Fruit fly (Drosophila melanogaster) whole organism, prepupa: ENCODE results near the gene yata.

Source experiments
- Blimp-1 ChIP-seq: fragments of 200-800 bp; sonication (Bioruptor generic); optimal IDR thresholded peaks from 3 replicates; lab custom pipeline; 2017; ENCODE audit warnings: missing biosample characterization, missing genetic modification characterization, mild to moderate bottlenecking, moderate library complexity, missing genetic modification reagents
- CG10631 ChIP-seq: fragments of 200-800 bp; sonication (Bioruptor generic); optimal IDR thresholded peaks from 2 replicates; lab custom pipeline; 2016; ENCODE audit warnings: missing biosample characterization, missing genetic modification characterization
- CG11294 ChIP-seq: fragments of 200-800 bp; sonication (Bioruptor generic); IDR thresholded peaks from 2 replicates; pipeline ENCODE4 v1.3.6; 2022; ENCODE audit warnings: missing biosample characterization, missing genetic modification characterization
- CG11902 ChIP-seq: fragments of 200-800 bp; sonication (Bioruptor generic); optimal IDR thresholded peaks from 3 replicates; lab custom pipeline; 2016; ENCODE audit warnings: missing biosample characterization, missing genetic modification characterization
- CG1621 ChIP-seq: fragments of 200-800 bp; sonication (Bioruptor generic); optimal IDR thresholded peaks from 3 replicates; lab custom pipeline; 2018; ENCODE audit warnings: missing biosample characterization, mild to moderate bottlenecking, missing genetic modification characterization
- CG3032 ChIP-seq: fragments of 200-800 bp; optimal IDR thresholded peaks from 2 replicates; lab custom pipeline; 2019; ENCODE audit warnings: missing biosample characterization, mild to moderate bottlenecking, missing genetic modification characterization, moderate library complexity
- CG31627 ChIP-seq: fragments of 200-800 bp; sonication (Bioruptor generic); optimal IDR thresholded peaks from 3 replicates; lab custom pipeline; 2016; ENCODE audit warnings: missing biosample characterization, missing genetic modification characterization
- CG32006 ChIP-seq: fragments of 200-800 bp; sonication (Bioruptor generic); optimal IDR thresholded peaks from 3 replicates; lab custom pipeline; 2017; ENCODE audit warnings: missing biosample characterization, mild to moderate bottlenecking, missing genetic modification characterization
- CG34406 ChIP-seq: fragments of 200-800 bp; sonication (Bioruptor generic); optimal IDR thresholded peaks from 3 replicates; lab custom pipeline; 2016; ENCODE audit warnings: missing biosample characterization, missing genetic modification characterization
- CG3919 ChIP-seq: fragments of 200-800 bp; sonication (Bioruptor generic); optimal IDR thresholded peaks from 3 replicates; lab custom pipeline; 2016; ENCODE audit warnings: missing biosample characterization, missing genetic modification characterization
- CG4318 ChIP-seq: fragments of 200-800 bp; sonication (Bioruptor generic); optimal IDR thresholded peaks from 3 replicates; lab custom pipeline; 2017; ENCODE audit warnings: missing biosample characterization, mild to moderate bottlenecking, missing genetic modification characterization
- CG6163 ChIP-seq: fragments of 200-800 bp; sonication (Bioruptor generic); IDR thresholded peaks from 3 replicates; pipeline ENCODE4 v1.3.6; 2022; ENCODE audit warnings: missing biosample characterization, missing genetic modification characterization
- CG6792 ChIP-seq: fragments of 200-800 bp; sonication (Bioruptor generic); optimal IDR thresholded peaks from 3 replicates; lab custom pipeline; 2016; ENCODE audit warnings: missing biosample characterization, missing genetic modification characterization
- CG6808 ChIP-seq: fragments of 200-800 bp; sonication (Bioruptor generic); optimal IDR thresholded peaks from 3 replicates; lab custom pipeline; 2017; ENCODE audit warnings: missing biosample characterization, missing genetic modification characterization, mild to moderate bottlenecking, moderate library complexity, missing genetic modification reagents
- CG6854 ChIP-seq: fragments of 200-800 bp; sonication (Bioruptor generic); optimal IDR thresholded peaks from 2 replicates; lab custom pipeline; 2017; ENCODE audit warnings: missing biosample characterization, mild to moderate bottlenecking, missing genetic modification characterization
- CG8119 ChIP-seq: fragments of 200-800 bp; sonication (Bioruptor generic); IDR thresholded peaks from 3 replicates; pipeline ENCODE4 v1.3.6; 2022; ENCODE audit warnings: missing biosample characterization, missing genetic modification characterization
- CG8319 ChIP-seq: fragments of 200-800 bp; sonication (Bioruptor generic); optimal IDR thresholded peaks from 3 replicates; lab custom pipeline; 2016; ENCODE audit warnings: missing biosample characterization, missing genetic modification characterization
- CG9139 ChIP-seq: fragments of 200-800 bp; sonication (Bioruptor generic); optimal IDR thresholded peaks from 3 replicates; lab custom pipeline; 2017; ENCODE audit warnings: missing biosample characterization, mild to moderate bottlenecking, missing genetic modification characterization
- Eip75B ChIP-seq: fragments of 200-800 bp; sonication (Bioruptor generic); optimal IDR thresholded peaks from 3 replicates; lab custom pipeline; 2016; ENCODE audit warnings: missing biosample characterization, missing genetic modification characterization
- Eip78C ChIP-seq: fragments of 200-800 bp; sonication (Bioruptor generic); peaks from one replicate; lab custom pipeline; 2016; ENCODE audit warnings: missing biosample characterization, missing genetic modification characterization
- Eip93F ChIP-seq: fragments of 200-800 bp; sonication (Bioruptor generic); optimal IDR thresholded peaks from 2 replicates; lab custom pipeline; 2016; ENCODE audit warnings: missing biosample characterization, mild to moderate bottlenecking, missing genetic modification characterization
- Ets21C ChIP-seq: fragments of 200-800 bp; sonication (Bioruptor generic); optimal IDR thresholded peaks from 3 replicates; lab custom pipeline; 2016; ENCODE audit warnings: missing biosample characterization, missing genetic modification characterization
- Ets96B ChIP-seq: fragments of 200-800 bp; optimal IDR thresholded peaks from 2 replicates; lab custom pipeline; 2019; ENCODE audit warnings: missing biosample characterization, mild to moderate bottlenecking, missing genetic modification characterization, moderate library complexity
- Hr39 ChIP-seq: fragments of 200-800 bp; sonication (Bioruptor generic); optimal IDR thresholded peaks from 2 replicates; lab custom pipeline; 2016; ENCODE audit warnings: missing biosample characterization, missing genetic modification characterization
- Hr4 ChIP-seq: fragments of 200-800 bp; sonication (Bioruptor generic); optimal IDR thresholded peaks from 3 replicates; lab custom pipeline; 2016; ENCODE audit warnings: missing biosample characterization, missing genetic modification characterization
- Met ChIP-seq: fragments of 200-800 bp; sonication (Bioruptor generic); optimal IDR thresholded peaks from 3 replicates; lab custom pipeline; 2016; ENCODE audit warnings: missing biosample characterization, missing genetic modification characterization
- OdsH ChIP-seq: fragments of 200-800 bp; sonication (Bioruptor generic); optimal IDR thresholded peaks from 3 replicates; lab custom pipeline; 2016; ENCODE audit warnings: missing biosample characterization, missing genetic modification characterization
- Smox ChIP-seq: fragments of 200-800 bp; sonication (Bioruptor generic); optimal IDR thresholded peaks from 3 replicates; lab custom pipeline; 2016; ENCODE audit warnings: missing biosample characterization, missing genetic modification characterization
- Sox102F ChIP-seq: fragments of 200-800 bp; sonication (Bioruptor generic); optimal IDR thresholded peaks from 2 replicates; lab custom pipeline; 2016; ENCODE audit warnings: missing biosample characterization, mild to moderate bottlenecking, missing genetic modification characterization
- Sox14 ChIP-seq: fragments of 200-800 bp; sonication (Bioruptor generic); optimal IDR thresholded peaks from 3 replicates; lab custom pipeline; 2016; ENCODE audit warnings: missing biosample characterization, missing genetic modification characterization
- Sox15 ChIP-seq: fragments of 200-800 bp; sonication (Bioruptor generic); optimal IDR thresholded peaks from 3 replicates; lab custom pipeline; 2016; ENCODE audit warnings: missing biosample characterization, missing genetic modification characterization
- acj6 ChIP-seq: fragments of 200-800 bp; sonication (Bioruptor generic); optimal IDR thresholded peaks from 3 replicates; lab custom pipeline; 2016; ENCODE audit warnings: missing biosample characterization, missing genetic modification characterization
- cyc ChIP-seq: fragments of 200-800 bp; sonication (Bioruptor generic); optimal IDR thresholded peaks from 3 replicates; lab custom pipeline; 2016; ENCODE audit warnings: missing biosample characterization, missing genetic modification characterization
- dac ChIP-seq: fragments of 200-800 bp; sonication (Bioruptor generic); optimal IDR thresholded peaks from 2 replicates; lab custom pipeline; 2017; ENCODE audit warnings: missing biosample characterization, mild to moderate bottlenecking, missing genetic modification characterization
- dsx ChIP-seq: fragments of 200-800 bp; optimal IDR thresholded peaks from 3 replicates; lab custom pipeline; 2019; ENCODE audit warnings: missing biosample characterization, mild to moderate bottlenecking, missing genetic modification characterization, moderate library complexity; ENCODE audit not compliant: poor library complexity, severe bottlenecking
- fd59A ChIP-seq: fragments of 200-800 bp; sonication (Bioruptor generic); optimal IDR thresholded peaks from 2 replicates; lab custom pipeline; 2017; ENCODE audit warnings: missing biosample characterization, mild to moderate bottlenecking, missing genetic modification characterization, missing genetic modification reagents
- fd85E ChIP-seq: fragments of 200-800 bp; sonication (Bioruptor generic); optimal IDR thresholded peaks from 3 replicates; lab custom pipeline; 2016; ENCODE audit warnings: missing biosample characterization, missing genetic modification characterization
- fkh ChIP-seq: fragments of 200-800 bp; sonication (Bioruptor generic); optimal IDR thresholded peaks from 3 replicates; lab custom pipeline; 2017; ENCODE audit warnings: missing biosample characterization, mild to moderate bottlenecking, missing genetic modification characterization, moderate library complexity
- lz ChIP-seq: fragments of 200-800 bp; sonication (Bioruptor generic); optimal IDR thresholded peaks from 3 replicates; lab custom pipeline; 2016; ENCODE audit warnings: missing biosample characterization, missing genetic modification characterization
- net ChIP-seq: fragments of 200-800 bp; sonication (Bioruptor generic); optimal IDR thresholded peaks from 3 replicates; lab custom pipeline; 2016; ENCODE audit warnings: missing biosample characterization, missing genetic modification characterization
- pdm3 ChIP-seq: fragments of 200-800 bp; sonication (Bioruptor generic); optimal IDR thresholded peaks from 3 replicates; lab custom pipeline; 2016; ENCODE audit warnings: missing biosample characterization, missing genetic modification characterization
- salr ChIP-seq, 2 experiments: fragments of 200-800 bp; sonication (Bioruptor generic); optimal IDR thresholded peaks; 3 replicates each; lab custom pipeline; 2016 to 2018; ENCODE audit warnings: missing biosample characterization in 2 of 2, missing genetic modification characterization in 2 of 2, mild to moderate bottlenecking in 1 of 2
- spab ChIP-seq: fragments of 200-800 bp; sonication (Bioruptor generic); optimal IDR thresholded peaks from 2 replicates; lab custom pipeline; 2017; ENCODE audit warnings: missing biosample characterization, mild to moderate bottlenecking, missing genetic modification characterization, missing genetic modification reagents
- ss ChIP-seq, 2 experiments: fragments of 200-800 bp; sonication (Bioruptor generic); optimal IDR thresholded peaks; 2 replicates in 1 of 2; 3 replicates in 1 of 2; lab custom pipeline; 2017 to 2018; ENCODE audit warnings: mild to moderate bottlenecking in 2 of 2, missing biosample characterization in 2 of 2, missing genetic modification characterization in 2 of 2, moderate library complexity in 1 of 2
- svp ChIP-seq: fragments of 200-800 bp; sonication (Bioruptor generic); peaks from one replicate; lab custom pipeline; 2016; ENCODE audit warnings: missing biosample characterization, missing genetic modification characterization
- topi ChIP-seq: fragments of 200-800 bp; sonication (Bioruptor generic); optimal IDR thresholded peaks from 3 replicates; lab custom pipeline; 2016; ENCODE audit warnings: missing biosample characterization, missing genetic modification characterization
- vri ChIP-seq: fragments of 200-800 bp; sonication (Bioruptor generic); optimal IDR thresholded peaks from 3 replicates; lab custom pipeline; 2016; ENCODE audit warnings: missing biosample characterization, mild to moderate bottlenecking, missing genetic modification characterization

Gene yata

DNA sequence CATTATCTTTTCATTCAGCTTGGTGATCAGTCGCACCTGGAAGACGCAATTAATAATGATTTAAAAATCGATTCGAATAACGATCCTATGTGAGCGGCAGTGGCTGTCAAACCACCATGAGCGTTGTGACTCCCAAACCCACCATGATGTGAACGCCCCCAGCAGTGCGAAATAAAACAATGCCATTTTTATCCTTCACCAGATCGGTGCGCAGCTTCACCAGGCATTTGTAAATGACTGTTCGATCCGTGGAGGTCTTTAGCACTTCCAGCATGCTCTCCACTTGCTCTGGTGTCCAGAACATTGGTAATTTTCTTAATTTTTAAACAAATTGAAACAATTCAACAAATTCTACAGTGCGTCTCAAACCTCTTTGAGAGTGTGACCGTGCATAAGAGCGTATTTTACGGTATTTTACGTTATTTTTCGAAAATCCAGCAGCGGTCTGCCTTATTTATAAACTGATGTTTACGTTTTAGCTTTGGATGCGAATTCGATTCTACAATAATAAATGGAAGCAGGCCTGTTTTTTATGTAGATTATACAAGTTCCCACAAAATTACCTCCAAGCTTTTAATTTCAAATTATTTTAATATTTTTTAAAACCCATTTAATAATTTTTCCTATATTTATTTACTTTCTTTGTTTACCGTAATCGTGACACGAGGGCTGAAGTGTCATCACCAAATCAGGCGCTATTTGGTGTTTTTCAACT lies 50.1 kb downstream of the yata start, which contains the start of the genes Rnb and Drice (continued):
- TF ChIP-seq CG6854, result no peak
- no peak for TF ChIP-seq fd85E (GFP tag; lab: Kevin White, UChicago)
- no peak for TF ChIP-seq Sox15 (GFP tag; lab: Kevin White, UChicago)
- TF ChIP-seq Eip93F (GFP tag; lab: Kevin White, UChicago), result no peak
- no peak for TF ChIP-seq CG32006 (GFP tag; lab: Kevin White, UChicago)
- no peak for TF ChIP-seq OdsH (GFP tag; lab: Kevin White, UChicago)
- TF ChIP-seq CG31627 (GFP tag; lab: Kevin White, UChicago), result peak; percentile 32
- TF ChIP-seq Smox, result peak; percentile 53
- no peak for TF ChIP-seq Ets21C (GFP tag; lab: Kevin White, UChicago)
- TF ChIP-seq spab, result no peak
- peak; percentile 46 for TF ChIP-seq CG3032 (tag; lab: Kevin White, UChicago)
- TF ChIP-seq Sox14 (GFP tag; lab: Kevin White, UChicago), result peak; percentile 88
- peak; percentile 37 for TF ChIP-seq topi (GFP tag; lab: Kevin White, UChicago)
- no peak for TF ChIP-seq CG4318 (GFP tag; lab: Kevin White, UChicago)
- TF ChIP-seq Met (GFP tag; lab: Kevin White, UChicago), result no peak
- TF ChIP-seq lz, result peak; percentile 48
- no peak for TF ChIP-seq fd59A
- no peak for TF ChIP-seq CG11294 (GFP tag; lab: Robert Waterston, UW)
- no peak for TF ChIP-seq CG6808 (GFP tag; lab: Kevin White, UChicago)
- no peak for TF ChIP-seq CG6792 (GFP tag; lab: Kevin White, UChicago)
- TF ChIP-seq CG3919 (GFP tag; lab: Kevin White, UChicago), result no peak
- peak; percentile 8 for TF ChIP-seq CG34406 (GFP tag; lab: Kevin White, UChicago)
- no peak for TF ChIP-seq Hr4 (GFP tag; lab: Kevin White, UChicago)
- no peak for TF ChIP-seq dac (GFP tag; lab: Kevin White, UChicago)
- TF ChIP-seq CG8119 (GFP tag; lab: Robert Waterston, UW), result no peak
- no peak for TF ChIP-seq pdm3 (GFP tag; lab: Kevin White, UChicago)
- TF ChIP-seq CG10631 (GFP tag; lab: Kevin White, UChicago), result no peak
- no peak for TF ChIP-seq CG8319 (GFP tag; lab: Kevin White, UChicago)
- TF ChIP-seq CG11902 (GFP tag; lab: Kevin White, UChicago), result peak; percentile 6
- TF ChIP-seq net (GFP tag; lab: Kevin White, UChicago), result no peak

DNA sequence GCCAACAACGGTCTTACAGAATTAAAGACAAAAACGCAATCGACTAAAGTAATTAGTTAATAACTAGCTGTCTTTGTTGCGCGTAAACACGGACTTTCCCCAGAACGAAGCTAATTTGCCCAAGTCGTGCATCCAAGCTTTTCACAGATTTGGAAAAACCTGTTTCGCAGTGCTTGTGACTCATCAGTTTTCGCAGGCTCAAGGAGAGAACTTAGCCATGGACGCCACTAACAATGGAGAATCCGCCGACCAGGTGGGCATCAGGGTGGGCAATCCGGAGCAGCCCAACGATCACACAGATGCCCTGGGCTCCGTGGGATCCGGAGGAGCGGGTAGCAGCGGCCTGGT lies 50.6 kb downstream of the yata start:
- TF ChIP-seq Blimp-1 (GFP tag; lab: Kevin White, UChicago) (no peak), vri (GFP tag; lab: Kevin White, UChicago) (peak; percentile 69), Eip78C (GFP tag; lab: Kevin White, UChicago) (no peak), CG8119 (GFP tag; lab: Robert Waterston, UW) (no peak), Sox102F (GFP tag; lab: Kevin White, UChicago) (no peak), Hr4 (GFP tag; lab: Kevin White, UChicago) (no peak)

DNA sequence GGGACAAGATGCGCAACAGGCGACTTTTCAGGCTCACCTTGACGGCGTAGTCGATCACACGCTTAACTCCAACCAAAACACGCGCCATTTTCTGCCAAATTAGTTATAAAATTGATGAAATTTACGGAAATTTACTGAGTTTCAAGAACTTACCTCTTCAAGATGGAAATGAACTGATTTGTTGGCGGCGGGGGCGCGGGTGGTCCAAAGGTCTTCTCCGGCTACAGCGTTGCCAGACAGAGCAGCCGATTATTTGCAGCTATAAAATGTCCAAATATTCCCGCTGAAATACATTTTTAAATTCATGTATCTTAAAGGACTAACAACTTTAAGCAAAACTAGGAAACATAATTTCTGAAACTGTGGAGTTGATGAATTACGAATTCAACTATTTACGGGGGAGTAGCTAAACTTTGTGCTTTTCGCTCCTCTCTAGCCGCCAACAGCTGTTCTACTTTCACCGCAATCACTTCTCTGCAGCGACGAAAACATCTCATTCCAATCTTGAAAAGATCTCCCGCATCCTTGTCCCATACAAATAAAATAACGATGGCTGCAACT lies 53.8 kb downstream of the yata start, which contains the start of the genes Etfb and CG7789:
TSS of gene Etfb (minus strand) at position 193 of the 561 bp plus-strand sequence.
TSS of gene CG7789 (plus strand) at position 444 of the 561 bp plus-strand sequence.
- TF ChIP-seq fkh (GFP tag; lab: Kevin White, UChicago) (no peak), acj6 (GFP tag; lab: Kevin White, UChicago) (peak; percentile 82), ss (GFP tag; optimal IDR thresholded peaks at IDR 0.05; lab: Kevin White, UChicago) (peak; percentile 97 to 99), svp (GFP tag; lab: Kevin White, UChicago) (no peak), spab (peak; percentile 94), CG6163 (GFP tag; lab: Robert Waterston, UW) (peak; percentile 91), CG1621 (tag; lab: Kevin White, UChicago) (peak; percentile 92), Hr39 (peak; percentile 88), Met (GFP tag; lab: Kevin White, UChicago) (no peak), Sox102F (GFP tag; lab: Kevin White, UChicago) (no peak), cyc (GFP tag; lab: Kevin White, UChicago) (peak; percentile 76), salr (GFP tag; optimal IDR thresholded peaks at IDR 0.05; lab: Kevin White, UChicago) (peak; percentile 91 to 96), CG6808 (GFP tag; lab: Kevin White, UChicago) (peak; percentile 96), net (GFP tag; lab: Kevin White, UChicago) (peak; percentile 97), CG9139 (GFP tag; lab: Kevin White, UChicago) (peak; percentile 98), Eip75B (GFP tag; lab: Kevin White, UChicago) (no peak), dsx (GFP tag; lab: Kevin White, UChicago) (peak; percentile 83), CG31627 (GFP tag; lab: Kevin White, UChicago) (peak; percentile 86), Sox15 (GFP tag; lab: Kevin White, UChicago) (peak; percentile 82), Ets96B (tag; lab: Kevin White, UChicago) (peak; percentile 73)
